Worm (Caenorhabditis elegans) whole organism, L4 larva: ENCODE results near the gene F58G1.2.
A peak's percentile ranks its signal among the peaks of the same experiment; 100 is the strongest.

ENCODE experiments used
- D1046.2 ChIP-seq: fragments of 200-800 bp; sonication (Bioruptor generic); IDR thresholded peaks from 2 replicates; pipeline ENCODE4 v1.3.6; 2022; ENCODE audit warnings: missing genetic modification characterization, missing compliant biosample characterization
- F10B5.3 ChIP-seq: sonication (generic microtip); optimal IDR thresholded peaks from 2 replicates; lab custom pipeline; 2016; ENCODE audit warnings: mild to moderate bottlenecking, missing genetic modification characterization, missing compliant biosample characterization
- F26F4.8 ChIP-seq: fragments of 200-800 bp; sonication (Bioruptor generic); conservative IDR thresholded peaks from 2 replicates; pipeline ENCODE4 v1.3.6; 2022; ENCODE audit warnings: missing genetic modification characterization, missing compliant biosample characterization
- F44E2.7 ChIP-seq: fragments of 200-800 bp; sonication (Bioruptor generic); IDR thresholded peaks from 2 replicates; pipeline ENCODE4 v2.1.2; 2022; ENCODE audit warnings: missing genetic modification characterization, missing compliant biosample characterization
- F49E8.2 ChIP-seq: sonication (generic microtip); optimal IDR thresholded peaks from 2 replicates; lab custom pipeline; 2016; ENCODE audit warnings: missing compliant biosample characterization, mild to moderate bottlenecking, missing genetic modification characterization, borderline replicate concordance
- R02D3.7 ChIP-seq: fragments of 150-350 bp; sonication (generic microtip); optimal IDR thresholded peaks from 3 replicates; lab custom pipeline; 2014; ENCODE audit warnings: missing biosample characterization, missing genetic modification characterization
- T20F7.1 ChIP-seq: fragments of 200-800 bp; sonication (Bioruptor generic); optimal IDR thresholded peaks from 2 replicates; lab custom pipeline; 2018; ENCODE audit warnings: mild to moderate bottlenecking, missing genetic modification characterization, missing compliant biosample characterization
- T26A8.4 ChIP-seq: fragments of 200-800 bp; sonication (Bioruptor generic); IDR thresholded peaks from 2 replicates; pipeline ENCODE4 v1.3.6; 2022; ENCODE audit warnings: missing genetic modification characterization, missing compliant biosample characterization
- ZK337.2 ChIP-seq: fragments of 200-800 bp; sonication (Bioruptor generic); IDR thresholded peaks from 2 replicates; pipeline ENCODE4 v1.3.6; 2022; ENCODE audit warnings: missing genetic modification reagents, missing genetic modification characterization, missing compliant biosample characterization
- ZK546.5 ChIP-seq, 2 experiments: sonication (generic microtip); optimal IDR thresholded peaks; 2 replicates each; lab custom pipeline; 2017; ENCODE audit warnings: missing biosample characterization in 2 of 2, missing genetic modification characterization in 2 of 2
- ama-1 ChIP-seq: fragments of 150-350 bp; optimal IDR thresholded peaks from 2 replicates; lab custom pipeline; 2014; ENCODE audit warnings: inconsistent platforms, mixed read lengths
- ceh-44 ChIP-seq: fragments of 200-800 bp; sonication (Bioruptor generic); IDR thresholded peaks from 2 replicates; pipeline ENCODE4 v1.3.6; 2022; ENCODE audit warnings: missing genetic modification reagents, missing genetic modification characterization, missing compliant biosample characterization
- daf-19 ChIP-seq: fragments of 200-800 bp; sonication (Bioruptor generic); conservative IDR thresholded peaks from 2 replicates; pipeline ENCODE4 v1.3.6; 2022; ENCODE audit warnings: missing genetic modification characterization, missing compliant biosample characterization
- dmd-8 ChIP-seq: fragments of 200-800 bp; sonication (Bioruptor generic); IDR thresholded peaks from 2 replicates; pipeline ENCODE4 v1.3.6; 2022; ENCODE audit warnings: missing genetic modification characterization, missing compliant biosample characterization
- dmd-9 ChIP-seq: fragments of 200-800 bp; sonication (Bioruptor generic); IDR thresholded peaks from 2 replicates; pipeline ENCODE4 v1.3.6; 2022; ENCODE audit warnings: missing genetic modification reagents, missing genetic modification characterization, missing compliant biosample characterization
- dve-1 ChIP-seq: sonication (generic microtip); optimal IDR thresholded peaks from 2 replicates; lab custom pipeline; 2017; ENCODE audit warnings: antibody characterized with exemption, mild to moderate bottlenecking, missing genetic modification characterization, missing compliant biosample characterization; ENCODE audit not compliant: insufficient read depth
- egl-43 ChIP-seq: fragments of 200-800 bp; sonication (Bioruptor generic); IDR thresholded peaks from 2 replicates; pipeline ENCODE4 v1.3.6; 2022; ENCODE audit warnings: missing genetic modification reagents, missing genetic modification characterization, missing compliant biosample characterization
- fkh-10 ChIP-seq: fragments of 150-350 bp; optimal IDR thresholded peaks from 2 replicates; lab custom pipeline; 2014; ENCODE audit warnings: missing biosample characterization, missing genetic modification reagents, missing genetic modification characterization
- gei-8 ChIP-seq: fragments of 200-800 bp; sonication (Bioruptor generic); optimal IDR thresholded peaks from 2 replicates; lab custom pipeline; 2018; ENCODE audit warnings: mild to moderate bottlenecking, missing genetic modification characterization, missing compliant biosample characterization
- hif-1 ChIP-seq, 2 experiments: sonication (generic microtip); optimal IDR thresholded peaks; 2 replicates each; lab custom pipeline; 2016 to 2017; ENCODE audit warnings: missing compliant biosample characterization in 2 of 2, missing genetic modification characterization in 2 of 2, missing genetic modification reagents in 2 of 2, missing genotype in 2 of 2, mild to moderate bottlenecking in 1 of 2
- hlh-11 ChIP-seq: fragments of 200-800 bp; sonication (Bioruptor generic); optimal IDR thresholded peaks from 2 replicates; lab custom pipeline; 2018; ENCODE audit warnings: mild to moderate bottlenecking, missing genetic modification characterization, missing compliant biosample characterization
- hlh-30 ChIP-seq: sonication (generic microtip); optimal IDR thresholded peaks from 2 replicates; lab custom pipeline; 2017; ENCODE audit warnings: antibody characterized with exemption, mild to moderate bottlenecking, missing genetic modification characterization, missing compliant biosample characterization; ENCODE audit not compliant: insufficient read depth
- lin-15B ChIP-seq: fragments of 150-350 bp; sonication (generic microtip); optimal IDR thresholded peaks from 3 replicates; lab custom pipeline; 2014; ENCODE audit warnings: missing biosample characterization, missing genetic modification characterization
- lin-38 ChIP-seq: fragments of 200-800 bp; sonication (Bioruptor generic); IDR thresholded peaks from 2 replicates; pipeline ENCODE4 v1.3.6; 2022; ENCODE audit warnings: missing genetic modification reagents, missing genetic modification characterization, missing compliant biosample characterization
- lin-39 ChIP-seq: fragments of 150-350 bp; optimal IDR thresholded peaks from 2 replicates; lab custom pipeline; 2014; ENCODE audit warnings: missing biosample characterization, missing genetic modification reagents, missing genetic modification characterization
- lir-3 ChIP-seq: sonication (generic microtip); optimal IDR thresholded peaks from 2 replicates; lab custom pipeline; 2016; ENCODE audit warnings: mild to moderate bottlenecking, missing genetic modification characterization, missing compliant biosample characterization
- lsy-2 ChIP-seq, 2 experiments: fragments of 150-350 bp in 1 of 2; sonication (generic microtip) in 1 of 2; optimal IDR thresholded peaks; 2 replicates each; lab custom pipeline; 2014 to 2017; ENCODE audit warnings: missing biosample characterization in 2 of 2, missing genetic modification characterization in 2 of 2
- madf-5 ChIP-seq, 2 experiments: fragments of 200-800 bp; sonication (Bioruptor generic); IDR thresholded peaks; 2 replicates each; pipeline ENCODE4 v1.3.6; 2022; ENCODE audit warnings: missing compliant biosample characterization in 2 of 2, missing genetic modification characterization in 2 of 2
- mdl-1 ChIP-seq, 2 experiments: fragments of 150-350 bp in 1 of 2; sonication (generic microtip) in 1 of 2; optimal IDR thresholded peaks; 2 replicates each; lab custom pipeline; 2014 to 2017; ENCODE audit warnings: missing biosample characterization in 2 of 2, missing genetic modification characterization in 2 of 2
- mes-2 ChIP-seq: sonication (generic microtip); optimal IDR thresholded peaks from 2 replicates; lab custom pipeline; 2016; ENCODE audit warnings: missing genotype, mild to moderate bottlenecking, missing genetic modification characterization, missing compliant biosample characterization; ENCODE audit not compliant: poor library complexity, severe bottlenecking
- mxl-2 ChIP-seq: fragments of 200-800 bp; sonication (Bioruptor generic); conservative IDR thresholded peaks from 2 replicates; pipeline ENCODE4 v1.3.6; 2022; ENCODE audit warnings: missing genetic modification reagents, missing genetic modification characterization, missing compliant biosample characterization
- nhr-102 ChIP-seq: sonication (generic microtip); optimal IDR thresholded peaks from 2 replicates; lab custom pipeline; 2016; ENCODE audit warnings: mild to moderate bottlenecking, missing genetic modification characterization, moderate library complexity, missing compliant biosample characterization
- nhr-11 ChIP-seq: fragments of 150-350 bp; optimal IDR thresholded peaks from 2 replicates; lab custom pipeline; 2014; ENCODE audit warnings: missing biosample characterization, missing genetic modification characterization
- nhr-111 ChIP-seq: fragments of 200-800 bp; sonication (Bioruptor generic); optimal IDR thresholded peaks from 2 replicates; lab custom pipeline; 2018; ENCODE audit warnings: mild to moderate bottlenecking, missing genetic modification characterization, missing compliant biosample characterization
- nhr-237 ChIP-seq: sonication (generic microtip); optimal IDR thresholded peaks from 2 replicates; lab custom pipeline; 2017; ENCODE audit warnings: missing biosample characterization, missing genetic modification characterization
- nhr-41 ChIP-seq: fragments of 200-800 bp; sonication (Bioruptor generic); IDR thresholded peaks from 2 replicates; pipeline ENCODE4 v1.3.6; 2022; ENCODE audit warnings: missing genetic modification reagents, missing genetic modification characterization, missing compliant biosample characterization
- pha-4 ChIP-seq, 2 experiments: fragments of 150-350 bp in 1 of 2; fragments of 200-800 bp in 1 of 2; sonication (Bioruptor generic) in 1 of 2; IDR thresholded peaks in 1 of 2; optimal IDR thresholded peaks in 1 of 2; 2 replicates each; pipeline versions ENCODE4 v1.3.6 to Lab custom; 2014 to 2022; ENCODE audit warnings: missing genetic modification characterization in 2 of 2, missing genetic modification reagents in 2 of 2, missing biosample characterization in 1 of 2, missing compliant biosample characterization in 1 of 2
- pqm-1 ChIP-seq: sonication (generic microtip); optimal IDR thresholded peaks from 2 replicates; lab custom pipeline; 2017; ENCODE audit warnings: missing biosample characterization, missing genetic modification characterization
- rbr-2 ChIP-seq: sonication (generic microtip); optimal IDR thresholded peaks from 2 replicates; lab custom pipeline; 2016; ENCODE audit warnings: missing genotype, missing genetic modification characterization, missing compliant biosample characterization
- skn-1 ChIP-seq: fragments of 150-350 bp; optimal IDR thresholded peaks from 2 replicates; lab custom pipeline; 2014; ENCODE audit warnings: missing biosample characterization, missing genetic modification characterization
- snpc-4 ChIP-seq: fragments of 150-350 bp; optimal IDR thresholded peaks from 2 replicates; lab custom pipeline; 2014; ENCODE audit warnings: missing biosample characterization, missing genetic modification characterization
- spr-3 ChIP-seq: fragments of 200-800 bp; sonication (Bioruptor generic); optimal IDR thresholded peaks from 2 replicates; lab custom pipeline; 2018; ENCODE audit warnings: mild to moderate bottlenecking, missing genetic modification characterization, missing compliant biosample characterization
- tag-97 ChIP-seq: fragments of 200-800 bp; sonication (Bioruptor generic); IDR thresholded peaks from 2 replicates; pipeline ENCODE4 v1.3.6; 2022; ENCODE audit warnings: missing genetic modification characterization, missing compliant biosample characterization
- unc-130 ChIP-seq: sonication (generic microtip); optimal IDR thresholded peaks from 2 replicates; lab custom pipeline; 2016; ENCODE audit warnings: missing genetic modification reagents, missing genetic modification characterization, missing compliant biosample characterization
- unc-39 ChIP-seq: sonication (generic microtip); optimal IDR thresholded peaks from 2 replicates; lab custom pipeline; 2017; ENCODE audit warnings: missing biosample characterization, missing genetic modification characterization
- unc-62 ChIP-seq, 3 experiments: fragments of 150-350 bp in 1 of 3; sonication (generic microtip); optimal IDR thresholded peaks in 2 of 3; peaks in 1 of 3; 1 replicate in 1 of 3; 2 replicates in 2 of 3; lab custom pipeline; 2014 to 2017; ENCODE audit warnings: missing biosample characterization in 3 of 3, missing genetic modification characterization in 3 of 3, missing genetic modification reagents in 3 of 3, missing genotype in 1 of 3
- vab-7 ChIP-seq: fragments of 200-800 bp; sonication (Bioruptor generic); IDR thresholded peaks from 2 replicates; pipeline ENCODE4 v1.3.6; 2022; ENCODE audit warnings: missing genetic modification reagents, missing genetic modification characterization, missing compliant biosample characterization
- zag-1 ChIP-seq: fragments of 150-350 bp; optimal IDR thresholded peaks from 2 replicates; lab custom pipeline; 2014; ENCODE audit warnings: missing biosample characterization, missing genetic modification characterization
- zfp-2 ChIP-seq: sonication (generic microtip); optimal IDR thresholded peaks from 2 replicates; lab custom pipeline; 2016; ENCODE audit warnings: mild to moderate bottlenecking, missing genetic modification characterization, missing compliant biosample characterization
- zfp-3 ChIP-seq: fragments of 200-800 bp; sonication (Bioruptor generic); conservative IDR thresholded peaks from 2 replicates; pipeline ENCODE4 v1.3.6; 2022; ENCODE audit warnings: missing genetic modification reagents, missing genetic modification characterization, missing compliant biosample characterization

The F58G1.2 gene

DNA sequence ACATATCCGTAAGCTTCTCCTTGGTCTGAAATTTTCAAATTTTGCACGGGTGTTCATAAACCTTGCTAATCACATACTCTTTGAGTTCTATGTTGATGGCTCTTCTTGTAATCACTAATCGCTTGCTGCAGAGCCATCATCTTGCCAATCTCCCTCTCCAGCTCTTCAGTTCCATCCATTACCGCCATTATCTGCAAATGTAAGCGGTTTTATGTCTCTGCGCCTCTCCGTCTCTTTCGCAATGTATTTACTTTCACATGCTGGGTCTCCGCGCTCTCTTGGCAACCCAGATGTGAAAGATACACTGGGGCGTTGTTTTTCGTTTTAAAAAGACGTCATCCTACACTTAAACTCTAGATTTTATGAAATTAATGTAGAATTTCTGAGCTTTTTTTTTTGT, 34.5 kb upstream of the F58G1.2 start (continued):
- no peak for TF ChIP-seq ZK337.2 (GFP tag; lab: Robert Waterston, UW)
- TF ChIP-seq zfp-2 (tag; lab: Kevin White, UChicago) = no peak
- TF ChIP-seq lin-39 (tag; lab: Kevin White, UChicago) = no peak
- TF ChIP-seq lsy-2 (tag; optimal IDR thresholded peaks at IDR 0.05; lab: Kevin White, UChicago) = peak in 1 of 2 experiments; percentile 42
- TF ChIP-seq unc-62 (GFP tag; optimal IDR thresholded peaks at IDR 0.05 in 1 of 2; lab: Kevin White, UChicago) = no peak
- no peak for TF ChIP-seq unc-62 (tag; optimal IDR thresholded peaks at IDR 0.05; lab: Kevin White, UChicago)
- no peak for TF ChIP-seq nhr-111
- no peak for TF ChIP-seq egl-43
- no peak for TF ChIP-seq pqm-1 (tag; lab: Kevin White, UChicago)
- TF ChIP-seq rbr-2 (tag; lab: Kevin White, UChicago) = peak; percentile 25
- no peak for TF ChIP-seq D1046.2 (GFP tag; lab: Robert Waterston, UW)
- peak; percentile 58 for TF ChIP-seq dve-1 (tag; lab: Kevin White, UChicago)
- TF ChIP-seq T20F7.1 (GFP tag; lab: Kevin White, UChicago) = no peak
- no peak for TF ChIP-seq unc-130 (GFP tag; lab: Kevin White, UChicago)
- no peak for TF ChIP-seq gei-8 (GFP tag; lab: Kevin White, UChicago)
- TF ChIP-seq nhr-11 (tag; lab: Kevin White, UChicago) = peak; percentile 39
- no peak for TF ChIP-seq fkh-10
- TF ChIP-seq lin-38 (GFP tag; lab: Robert Waterston, UW) = peak; percentile 29; the same call in 1 of the 2 replicates
- TF ChIP-seq ama-1 = no peak
- TF ChIP-seq mxl-2 (GFP tag; lab: Robert Waterston, UW) = no peak
- no peak for TF ChIP-seq tag-97 (GFP tag; lab: Robert Waterston, UW)
- TF ChIP-seq F44E2.7 = no peak
- TF ChIP-seq ceh-44 (GFP tag; lab: Robert Waterston, UW) = no peak
- no peak for TF ChIP-seq ZK546.5 (tag; optimal IDR thresholded peaks at IDR 0.05; lab: Kevin White, UChicago)
- TF ChIP-seq zag-1 (tag; lab: Kevin White, UChicago) = no peak
- no peak for TF ChIP-seq dmd-8 (GFP tag; lab: Robert Waterston, UW)
- TF ChIP-seq spr-3 (GFP tag; lab: Kevin White, UChicago) = no peak
- TF ChIP-seq daf-19 (GFP tag; lab: Robert Waterston, UW) = 0 out of 2 replicates have a peak, but pooled peaks have one; percentile 64
- no peak for TF ChIP-seq T26A8.4 (GFP tag; lab: Robert Waterston, UW)
- no peak for TF ChIP-seq hif-1 (tag; optimal IDR thresholded peaks at IDR 0.05; lab: Kevin White, UChicago)
- TF ChIP-seq skn-1 (tag; lab: Kevin White, UChicago) = no peak
- no peak for TF ChIP-seq zfp-3 (GFP tag; lab: Robert Waterston, UW)
- peak; percentile 37 for TF ChIP-seq mes-2 (tag; lab: Kevin White, UChicago)
- TF ChIP-seq snpc-4 = no peak
- no peak for TF ChIP-seq nhr-102 (tag; lab: Kevin White, UChicago)
- peak in 1 of 2 experiments; percentile 29 for TF ChIP-seq mdl-1 (tag; optimal IDR thresholded peaks at IDR 0.05; lab: Kevin White, UChicago)
- TF ChIP-seq nhr-237 = no peak
- TF ChIP-seq vab-7 = no peak
- no peak for TF ChIP-seq R02D3.7 (tag; lab: Kevin White, UChicago)
- TF ChIP-seq lir-3 (tag; lab: Kevin White, UChicago) = no peak
- TF ChIP-seq F49E8.2 (tag; lab: Kevin White, UChicago) = no peak
- TF ChIP-seq hlh-30 (tag; lab: Kevin White, UChicago) = peak; percentile 31
- TF ChIP-seq lin-15B (tag; lab: Kevin White, UChicago) = no peak
- TF ChIP-seq nhr-41 = no peak
- TF ChIP-seq madf-5 (GFP tag; IDR thresholded peaks at IDR 0.05; lab: Robert Waterston, UW) = no peak
- no peak for TF ChIP-seq pha-4 (GFP tag; IDR thresholded peaks at IDR 0.05; lab: Robert Waterston, UW)
- TF ChIP-seq pha-4 (tag; optimal IDR thresholded peaks at IDR 0.05; lab: Kevin White, UChicago) = no peak
- TF ChIP-seq hlh-11 (tag; lab: Kevin White, UChicago) = peak; percentile 49
- no peak for TF ChIP-seq dmd-9 (GFP tag; lab: Robert Waterston, UW)
- no peak for TF ChIP-seq F26F4.8 (GFP tag; lab: Robert Waterston, UW)
- TF ChIP-seq F10B5.3 (tag; lab: Kevin White, UChicago) = no peak
- no peak for TF ChIP-seq unc-39 (tag; lab: Kevin White, UChicago)
